Worm (Caenorhabditis elegans) whole organism, early embryonic: ENCODE data around the gene col-138.
"Not testable (repeated sequence)": the region's sequence is repeated elsewhere in the genome, so short reads cannot be mapped to it uniquely, and the experiment has no call there.

Experiments used
- B0310.2 ChIP-seq: sonication (generic microtip); optimal IDR thresholded peaks from 2 replicates; lab custom pipeline; 2016; ENCODE audit warnings: mild to moderate bottlenecking, missing genetic modification characterization, missing compliant biosample characterization
- aly-1 ChIP-seq: sonication (generic microtip); optimal IDR thresholded peaks from 2 replicates; lab custom pipeline; 2016; ENCODE audit warnings: missing genetic modification characterization, missing compliant biosample characterization
- ama-1 ChIP-seq: fragments of 150-350 bp; optimal IDR thresholded peaks from 2 replicates; lab custom pipeline; 2014
- ceh-13 ChIP-seq: fragments of 200-800 bp; sonication (Bioruptor generic); optimal IDR thresholded peaks from 2 replicates; lab custom pipeline; 2018; ENCODE audit warnings: mild to moderate bottlenecking, missing genetic modification characterization, missing compliant biosample characterization
- ets-7 ChIP-seq: sonication (generic microtip); optimal IDR thresholded peaks from 2 replicates; lab custom pipeline; 2016; ENCODE audit warnings: missing genotype, missing genetic modification characterization, missing compliant biosample characterization
- flt-1 ChIP-seq: fragments of 200-800 bp; sonication (Bioruptor generic); IDR thresholded peaks from 2 replicates; pipeline ENCODE4 v1.3.6; 2022; ENCODE audit warnings: missing genetic modification characterization, missing compliant biosample characterization
- hmbx-1 ChIP-seq: sonication (generic microtip); optimal IDR thresholded peaks from 2 replicates; lab custom pipeline; 2016; ENCODE audit warnings: mild to moderate bottlenecking, missing genetic modification characterization, missing compliant biosample characterization
- hnd-1 ChIP-seq: sonication (generic microtip); optimal IDR thresholded peaks from 2 replicates; lab custom pipeline; 2016; ENCODE audit warnings: missing genetic modification characterization, missing compliant biosample characterization
- scrt-1 ChIP-seq: fragments of 200-800 bp; sonication (Bioruptor generic); IDR thresholded peaks from 2 replicates; pipeline ENCODE4 v1.3.6; 2022; ENCODE audit warnings: missing genetic modification characterization, missing compliant biosample characterization
- sea-1 ChIP-seq: fragments of 200-800 bp; sonication (Bioruptor generic); conservative IDR thresholded peaks from 2 replicates; pipeline ENCODE4 v1.3.6; 2022; ENCODE audit warnings: missing genetic modification characterization, missing compliant biosample characterization
- tbx-11 ChIP-seq: fragments of 200-800 bp; sonication (Bioruptor generic); IDR thresholded peaks from 2 replicates; pipeline ENCODE4 v1.3.6; 2022; ENCODE audit warnings: missing genetic modification characterization, missing compliant biosample characterization

- not testable (repeated sequence) for TF ChIP-seq flt-1; hnd-1 (tag; lab: Kevin White, UChicago); ets-7 (tag; lab: Kevin White, UChicago); B0310.2 (tag; lab: Kevin White, UChicago); tbx-11 (GFP tag; lab: Robert Waterston, UW); hmbx-1; scrt-1 (GFP tag; lab: Robert Waterston, UW); ama-1 (lab: Kevin White, UChicago); ceh-13 (GFP tag; lab: Kevin White, UChicago); aly-1 (tag; lab: Kevin White, UChicago); sea-1 (GFP tag; lab: Robert Waterston, UW)
Measured at ce11 chrIV:17155625-17156024, 27.9 kb downstream of the col-138 start.
